Fruit fly (Drosophila melanogaster): ENCODE measurements around the gene Ggt-1.

Ggt-1 gene

dm6 chrX:18467881-18468280, 44.4 kb downstream of the Ggt-1 start (continued):
- no peak for TF ChIP-seq CG32767 (GFP tag; IDR thresholded peaks at IDR 0.05)
- no peak for TF ChIP-seq CG14965 (GFP tag; optimal IDR thresholded peaks at IDR 0.05; ENCODE audit: borderline replicate concordance)
- TF ChIP-seq Hr39 (optimal IDR thresholded peaks at IDR 0.05): no peak
- TF ChIP-seq mld (GFP tag; IDR thresholded peaks at IDR 0.05; ENCODE audit: partially characterized antibody): no peak
- TF ChIP-seq Ravus (GFP tag; IDR thresholded peaks at IDR 0.05): no peak
- TF ChIP-seq Hmr (GFP tag; optimal IDR thresholded peaks at IDR 0.05): peak; percentile 48
- TF ChIP-seq scrt (GFP tag; optimal IDR thresholded peaks at IDR 0.05): peak; percentile 28
- TF ChIP-seq CG17829 (tag; optimal IDR thresholded peaks at IDR 0.05): no peak
- no peak for TF ChIP-seq Nf-YC (tag; optimal IDR thresholded peaks at IDR 0.05)
- no peak for TF ChIP-seq crc (GFP tag; optimal IDR thresholded peaks at IDR 0.05)
- no peak for TF ChIP-seq NFAT (GFP tag; IDR thresholded peaks at IDR 0.05)
- no peak for TF ChIP-seq CG34376 (GFP tag; optimal IDR thresholded peaks at IDR 0.05)
- TF ChIP-seq CG7372 (GFP tag; IDR thresholded peaks at IDR 0.05): no peak
- no peak for TF ChIP-seq Deaf1 (tag; optimal IDR thresholded peaks at IDR 0.05)
- TF ChIP-seq stc (GFP tag; IDR thresholded peaks at IDR 0.05): no peak
- no peak for TF ChIP-seq crol (GFP tag; IDR thresholded peaks at IDR 0.05)
- TF ChIP-seq tx (GFP tag; optimal IDR thresholded peaks at IDR 0.05): no peak
- no peak for TF ChIP-seq gfzf (GFP tag; optimal IDR thresholded peaks at IDR 0.05)
- TF ChIP-seq wor (GFP tag; IDR thresholded peaks at IDR 0.05): no peak
- no peak for TF ChIP-seq CG17912 (GFP tag; optimal IDR thresholded peaks at IDR 0.05)
- no peak for TF ChIP-seq dan (GFP tag; IDR thresholded peaks at IDR 0.05)
- TF ChIP-seq CG4854 (GFP tag; optimal IDR thresholded peaks at IDR 0.05): no peak
- TF ChIP-seq CG14860 (GFP tag; IDR thresholded peaks at IDR 0.05; ENCODE audit: partially characterized antibody): no peak
- no peak for TF ChIP-seq dati (GFP tag; IDR thresholded peaks at IDR 0.05)
- no peak for TF ChIP-seq fd102C (GFP tag; optimal IDR thresholded peaks at IDR 0.05)
- no peak for TF ChIP-seq CG12299 (tag; optimal IDR thresholded peaks at IDR 0.05)
- TF ChIP-seq Bgb (GFP tag; IDR thresholded peaks at IDR 0.05; ENCODE audit: partially characterized antibody): no peak
- no peak for TF ChIP-seq ttk (GFP tag; IDR thresholded peaks at IDR 0.05)
- no peak for TF ChIP-seq salm (tag; optimal IDR thresholded peaks at IDR 0.05)
- TF ChIP-seq grn (GFP tag; optimal IDR thresholded peaks at IDR 0.05): no peak
- TF ChIP-seq CG4424 (GFP tag; optimal IDR thresholded peaks at IDR 0.05): no peak
- TF ChIP-seq bigmax (GFP tag; optimal IDR thresholded peaks at IDR 0.05): no peak
- TF ChIP-seq tna (GFP tag; IDR thresholded peaks at IDR 0.05; ENCODE audit: partially characterized antibody): no peak
- no peak for TF ChIP-seq gt (GFP tag; IDR thresholded peaks at IDR 0.05)
- peak; percentile 14 for TF ChIP-seq bcd (GFP tag; optimal IDR thresholded peaks at IDR 0.05)
- TF ChIP-seq ATbp (GFP tag; optimal IDR thresholded peaks at IDR 0.05): no peak
- TF ChIP-seq Sin3A (optimal IDR thresholded peaks at IDR 0.05): no peak
- no peak for TF ChIP-seq HLH4C (GFP tag; IDR thresholded peaks at IDR 0.05; ENCODE audit: partially characterized antibody)
- TF ChIP-seq twi (tag; optimal IDR thresholded peaks at IDR 0.05): no peak
- TF ChIP-seq jing (GFP tag; optimal IDR thresholded peaks at IDR 0.05): no peak
- no peak for TF ChIP-seq Hr3 (GFP tag; optimal IDR thresholded peaks at IDR 0.05)
- TF ChIP-seq CG3065 (GFP tag; optimal IDR thresholded peaks at IDR 0.05): no peak
- TF ChIP-seq CG11085 (GFP tag; IDR thresholded peaks at IDR 0.05): no peak
- TF ChIP-seq nerfin-1 (tag; optimal IDR thresholded peaks at IDR 0.05): no peak
- no peak for TF ChIP-seq CkIIα-i1 (GFP tag; IDR thresholded peaks at IDR 0.05)
- TF ChIP-seq pho (GFP tag; optimal IDR thresholded peaks at IDR 0.05): no peak
- no peak for TF ChIP-seq CG10959 (GFP tag; IDR thresholded peaks at IDR 0.05)
- no peak for TF ChIP-seq emc (GFP tag; optimal IDR thresholded peaks at IDR 0.05)
- TF ChIP-seq CHES-1-like (GFP tag; optimal IDR thresholded peaks at IDR 0.05): no peak
- TF ChIP-seq PHDP (tag; optimal IDR thresholded peaks at IDR 0.05): no peak
- TF ChIP-seq CG1602 (GFP tag; optimal IDR thresholded peaks at IDR 0.05): peak; percentile 7
- TF ChIP-seq oc (tag; optimal IDR thresholded peaks at IDR 0.05): no peak
- TF ChIP-seq CG6272 (GFP tag; IDR thresholded peaks at IDR 0.05): no peak

Measured in whole organism, embryonic.